Worm (Caenorhabditis elegans): Measurements from ENCODE around the gene C02G6.2.

ce11 chrV:5835397-5835796 is 36.5 kb upstream of the C02G6.2 start:
- TF ChIP-seq unc-62 (GFP tag; optimal IDR thresholded peaks at IDR 0.05) (no peak), fos-1 (tag; optimal IDR thresholded peaks at IDR 0.05) (no peak), elt-1 (tag; optimal IDR thresholded peaks at IDR 0.05) (no peak), R02D3.7 (tag; optimal IDR thresholded peaks at IDR 0.05) (no peak), nhr-11 (tag; optimal IDR thresholded peaks at IDR 0.05) (no peak), unc-55 (GFP tag; optimal IDR thresholded peaks at IDR 0.05) (no peak), nhr-23 (tag; optimal IDR thresholded peaks at IDR 0.05) (no peak), dmd-4 (tag; optimal IDR thresholded peaks at IDR 0.05) (no peak), F13H6.1 (tag; optimal IDR thresholded peaks at IDR 0.05) (no peak), nhr-129 (tag; optimal IDR thresholded peaks at IDR 0.05) (no peak), mdl-1 (tag; optimal IDR thresholded peaks at IDR 0.05) (no peak)

Data from whole organism, L2 larva.